Worm (Caenorhabditis elegans) whole organism, early embryonic: Measurements from ENCODE around the gene F43G6.7.

ENCODE experiments used
- B0310.2 ChIP-seq: sonication (generic microtip); optimal IDR thresholded peaks from 2 replicates; lab custom pipeline; 2016; ENCODE audit warnings: mild to moderate bottlenecking, missing genetic modification characterization, missing compliant biosample characterization
- ama-1 ChIP-seq: fragments of 150-350 bp; optimal IDR thresholded peaks from 2 replicates; lab custom pipeline; 2014
- flt-1 ChIP-seq: fragments of 200-800 bp; sonication (Bioruptor generic); IDR thresholded peaks from 2 replicates; pipeline ENCODE4 v1.3.6; 2022; ENCODE audit warnings: missing genetic modification characterization, missing compliant biosample characterization
- hmg-4 ChIP-seq: fragments of 200-800 bp; sonication (Bioruptor generic); optimal IDR thresholded peaks from 2 replicates; lab custom pipeline; 2018; ENCODE audit warnings: mild to moderate bottlenecking, missing genetic modification characterization, missing compliant biosample characterization
- tra-4 ChIP-seq: sonication (generic microtip); optimal IDR thresholded peaks from 2 replicates; lab custom pipeline; 2017; ENCODE audit warnings: missing genetic modification characterization, missing compliant biosample characterization

DNA sequence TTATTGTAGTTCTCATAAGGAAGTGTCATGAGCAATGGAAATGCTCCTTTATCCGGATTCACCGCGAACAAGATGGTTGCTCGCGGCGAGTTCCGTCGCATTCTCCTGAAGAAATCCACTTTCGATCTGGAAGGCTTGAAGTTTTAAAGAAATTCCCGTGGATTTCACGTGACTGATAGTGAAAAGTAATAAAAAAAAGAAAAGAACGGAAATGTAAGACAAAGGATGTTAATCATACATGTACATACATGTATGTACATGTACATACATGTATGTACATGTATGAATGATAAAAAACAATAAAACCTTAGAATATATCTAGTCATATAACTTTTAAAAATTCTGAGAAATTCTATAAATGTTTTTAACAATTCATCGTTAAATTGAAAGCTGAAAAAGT is 45.8 kb downstream of the F43G6.7 start, which contains the start of gene clh-1:
- TF ChIP-seq flt-1 (no peak), hmg-4 (GFP tag; lab: Kevin White, UChicago) (no peak), tra-4 (no peak), B0310.2 (tag; lab: Kevin White, UChicago) (no peak), ama-1 (no peak)
